Worm (Caenorhabditis elegans): ENCODE measurements around the gene F13E9.11.

- TF ChIP-seq ztf-29 (GFP tag; IDR thresholded peaks at IDR 0.05) (no peak), cog-1 (tag; optimal IDR thresholded peaks at IDR 0.05) (no peak), klf-2 (GFP tag; conservative IDR thresholded peaks at IDR 0.05) (no peak), T22C8.4 (GFP tag; IDR thresholded peaks at IDR 0.05) (no peak), ref-1 (GFP tag; conservative IDR thresholded peaks at IDR 0.05) (no peak), ztf-23 (GFP tag; IDR thresholded peaks at IDR 0.05) (no peak), flt-1 (GFP tag; IDR thresholded peaks at IDR 0.05) (no peak)
Measured at ce11 chrIV:10854042-10854441, 14.9 kb downstream of the F13E9.11 start.

Measured in whole organism, midembryonic.